Fruit fly (Drosophila melanogaster) S2 (cell line): ENCODE results near the gene CG12948.

Experiments used
- CG8478 ChIP-seq: fragments of >200 bp; optimal IDR thresholded peaks from 2 replicates; lab custom pipeline; 2018
- CTCF ChIP-seq, 2 experiments: fragments of >200 bp; optimal IDR thresholded peaks; 2 replicates each; lab custom pipeline; 2018

DNA sequence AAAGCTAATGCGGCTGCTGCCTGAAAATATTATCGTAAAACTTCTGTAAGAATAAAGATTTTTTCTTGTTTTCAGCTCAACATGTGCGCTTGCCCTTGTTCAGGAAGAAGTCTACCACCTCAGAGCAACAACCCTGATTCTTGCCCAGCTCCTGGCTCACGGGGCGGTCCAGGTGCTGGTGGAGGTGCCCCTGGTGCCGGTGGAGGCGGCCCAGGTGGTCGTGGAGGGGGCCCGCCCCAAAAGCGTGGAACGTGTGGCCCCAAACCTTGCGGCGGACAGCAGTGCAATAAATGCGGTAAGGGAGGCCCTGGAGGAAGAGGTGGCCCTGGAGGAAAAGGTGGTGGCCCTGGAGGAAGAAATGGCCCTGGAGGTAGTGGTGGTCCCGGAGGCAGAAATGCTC is 3.5 kb downstream of the CG12948 start:
- TF ChIP-seq CG8478 (no peak), CTCF (optimal IDR thresholded peaks at IDR 0.05; lab: Kevin White, UChicago) (no peak)
